Worm (Caenorhabditis elegans) whole organism, L4/young adult: ENCODE results near the gene srab-6.
"Not testable (repeated sequence)": the region's sequence is repeated elsewhere in the genome, so short reads cannot be mapped to it uniquely, and the experiment has no call there.

ENCODE experiments used
- W03F9.2 ChIP-seq: fragments of 150-350 bp; optimal IDR thresholded peaks from 2 replicates; lab custom pipeline; 2014; ENCODE audit warnings: missing biosample characterization, missing genetic modification characterization
- dao-5 ChIP-seq: sonication (generic microtip); optimal IDR thresholded peaks from 2 replicates; lab custom pipeline; 2016; ENCODE audit warnings: missing genotype, missing genetic modification characterization, moderate library complexity, missing compliant biosample characterization
- him-1 ChIP-seq: sonication (generic microtip); optimal IDR thresholded peaks from 2 replicates; lab custom pipeline; 2016; ENCODE audit warnings: missing genotype, missing genetic modification reagents, missing genetic modification characterization, missing compliant biosample characterization

The srab-6 gene

DNA sequence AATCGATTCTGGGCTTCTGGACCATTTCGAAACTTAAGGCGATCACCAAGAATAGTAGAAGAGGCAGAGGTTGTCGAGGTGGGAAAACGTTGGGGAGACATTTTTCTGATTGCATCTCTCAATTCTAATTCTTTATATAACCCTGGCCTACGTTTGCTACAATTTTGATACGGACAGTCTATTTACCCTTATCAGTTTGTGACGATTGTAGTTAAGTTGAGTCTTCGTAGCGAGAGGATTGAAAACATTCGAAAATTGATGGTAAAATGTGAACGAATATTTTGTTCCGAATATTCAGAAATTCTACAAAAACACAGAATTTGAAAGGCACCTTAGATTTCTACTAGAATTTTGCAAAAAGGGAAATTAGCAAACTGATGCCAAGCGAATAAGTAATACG is 24.1 kb downstream of the srab-6 start, which contains the start of gene Y73C8C.10:
TSS of gene Y73C8C.10 (minus strand) at position 101 of the 400 bp plus-strand sequence.
- TF ChIP-seq dao-5 (no peak), W03F9.2 (tag; lab: Kevin White, UChicago) (no peak), him-1 (tag; lab: Kevin White, UChicago) (no peak)

DNA sequence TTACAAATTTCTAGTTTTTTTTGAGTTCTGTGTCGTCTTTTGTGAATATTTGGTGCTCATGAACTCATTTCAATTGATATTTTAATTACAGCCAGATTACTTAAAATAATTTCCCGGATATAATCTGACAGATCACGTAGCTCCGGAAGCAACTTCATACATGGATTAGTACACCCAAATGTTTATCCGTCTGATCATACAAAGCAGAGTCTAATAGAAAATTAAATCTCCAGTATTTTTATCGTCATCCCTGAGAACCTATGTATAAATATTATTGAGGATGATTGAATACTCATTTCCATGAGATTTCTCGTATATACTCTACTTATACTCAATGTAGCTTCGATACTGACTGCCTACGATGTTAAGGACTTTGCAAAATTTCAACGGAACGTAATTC is 26.9 kb downstream of the srab-6 start, which contains the start of gene Y73C8C.12:
TSS of gene Y73C8C.12 (plus strand) at position 301 of the 400 bp plus-strand sequence.
- no peak for TF ChIP-seq dao-5
- no peak for TF ChIP-seq him-1 (tag; lab: Kevin White, UChicago)
- no peak for TF ChIP-seq W03F9.2 (tag; lab: Kevin White, UChicago)

DNA sequence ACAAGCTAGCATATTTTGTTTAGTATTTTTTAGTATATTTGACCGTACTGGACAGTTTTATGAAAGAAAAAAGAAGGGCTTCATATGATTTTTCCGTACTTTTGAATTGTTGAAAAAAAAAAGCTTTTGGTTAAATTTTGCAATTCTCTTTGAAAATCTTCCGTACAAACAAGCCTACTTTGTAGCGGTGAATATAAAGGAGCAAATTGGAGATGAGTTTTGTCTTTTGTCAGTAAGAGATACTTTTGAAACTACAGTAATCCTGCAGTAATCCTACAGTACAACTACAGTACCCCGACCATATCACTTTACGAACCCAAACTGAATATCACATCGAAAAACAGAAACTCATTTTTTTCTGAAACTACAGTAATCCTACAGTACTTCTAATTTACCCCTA is 29.4 kb downstream of the srab-6 start:
- no peak for TF ChIP-seq dao-5
- no peak for TF ChIP-seq him-1 (tag; lab: Kevin White, UChicago)

DNA sequence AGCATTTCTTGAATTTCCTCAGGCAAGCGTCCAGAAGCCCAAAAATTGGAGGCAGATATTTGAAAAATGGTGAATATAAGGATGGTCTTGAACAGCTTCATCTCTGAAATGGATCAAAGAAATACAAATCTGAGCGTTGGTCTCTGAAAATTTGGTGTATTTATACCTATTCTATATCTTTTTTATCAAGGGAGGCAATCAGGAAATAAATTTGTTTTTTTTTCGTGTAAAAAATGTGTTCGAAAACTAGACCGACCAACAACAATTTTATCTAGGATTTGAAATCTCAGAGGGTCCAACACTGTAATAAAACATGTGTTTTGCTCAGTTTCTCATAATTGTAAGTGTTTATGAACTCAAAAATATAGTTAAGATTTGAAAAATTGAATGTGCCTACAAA is 30.0 kb downstream of the srab-6 start, which contains the start of gene srt-56:
TSS of gene srt-56 (minus strand) at position 101 of the 400 bp plus-strand sequence.
- no peak for TF ChIP-seq W03F9.2 (tag; lab: Kevin White, UChicago)
- TF ChIP-seq dao-5: no peak
- no peak for TF ChIP-seq him-1 (tag; lab: Kevin White, UChicago)

DNA sequence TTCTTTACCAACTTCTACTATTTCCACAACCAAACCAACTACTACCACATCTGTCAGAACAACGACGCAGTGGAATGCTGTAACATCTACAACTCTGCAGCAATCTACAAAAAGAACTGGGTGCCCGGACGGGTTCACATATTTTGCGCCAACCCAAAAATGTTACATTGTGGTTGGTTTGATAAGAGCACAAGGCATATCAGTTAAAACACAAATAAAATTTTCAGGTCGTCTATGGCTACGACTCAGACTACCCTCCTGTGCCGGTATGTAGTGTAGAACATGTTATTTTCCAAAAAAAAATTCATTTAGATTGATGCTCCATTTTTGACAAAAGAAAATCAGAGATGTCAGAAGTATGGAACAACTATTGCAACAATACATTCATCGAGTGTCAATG is 32.6 kb downstream of the srab-6 start:
- no peak for TF ChIP-seq W03F9.2 (tag; lab: Kevin White, UChicago)
- TF ChIP-seq him-1 (tag; lab: Kevin White, UChicago): no peak
- no peak for TF ChIP-seq dao-5

DNA sequence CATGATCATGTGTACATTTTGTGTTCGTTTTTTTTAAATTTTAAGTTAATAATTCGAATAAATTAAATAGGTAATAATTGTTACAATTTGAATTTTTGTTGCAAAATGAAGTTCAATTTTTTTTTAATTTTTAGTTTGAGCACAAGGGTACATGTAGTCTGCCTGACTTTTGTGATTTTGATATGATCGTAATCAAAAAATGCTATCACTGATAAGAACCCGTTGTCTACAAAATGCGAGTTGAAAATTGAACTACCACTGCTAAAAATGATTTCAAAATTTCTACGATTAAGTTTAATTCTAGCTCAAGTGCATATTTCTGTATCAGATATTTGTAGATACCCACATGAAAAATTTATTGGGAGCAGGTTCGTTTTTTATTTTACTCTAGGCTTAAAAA is 33.6 kb downstream of the srab-6 start, which contains the start of gene clec-210:
TSS of gene clec-210 (plus strand) at position 211 of the 400 bp plus-strand sequence.
- no peak for TF ChIP-seq dao-5

DNA sequence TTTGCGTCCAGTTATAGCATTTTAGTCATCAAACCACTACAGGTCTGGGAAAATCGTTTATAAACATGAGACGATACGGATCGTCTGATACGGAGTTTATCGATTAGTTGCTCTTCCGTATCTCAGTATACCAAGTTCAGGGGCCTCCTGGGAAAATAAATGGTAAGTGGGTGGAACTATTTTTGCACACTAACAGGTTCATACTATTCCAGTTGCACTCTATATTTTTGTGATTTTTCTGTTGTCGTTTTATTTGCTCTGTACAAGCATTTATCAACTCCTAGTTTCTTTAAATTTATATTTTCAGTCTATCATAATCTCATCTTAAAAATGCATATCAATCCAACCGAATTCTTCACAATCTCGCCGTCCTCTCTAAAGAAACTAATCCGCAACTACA is 36.8 kb downstream of the srab-6 start, which contains the start of gene Y73C8C.3:
TSS of gene Y73C8C.3 (plus strand) at position 301 of the 400 bp plus-strand sequence.
- no peak for TF ChIP-seq him-1 (tag; lab: Kevin White, UChicago)
- TF ChIP-seq dao-5: no peak
- TF ChIP-seq W03F9.2 (tag; lab: Kevin White, UChicago): no peak

DNA sequence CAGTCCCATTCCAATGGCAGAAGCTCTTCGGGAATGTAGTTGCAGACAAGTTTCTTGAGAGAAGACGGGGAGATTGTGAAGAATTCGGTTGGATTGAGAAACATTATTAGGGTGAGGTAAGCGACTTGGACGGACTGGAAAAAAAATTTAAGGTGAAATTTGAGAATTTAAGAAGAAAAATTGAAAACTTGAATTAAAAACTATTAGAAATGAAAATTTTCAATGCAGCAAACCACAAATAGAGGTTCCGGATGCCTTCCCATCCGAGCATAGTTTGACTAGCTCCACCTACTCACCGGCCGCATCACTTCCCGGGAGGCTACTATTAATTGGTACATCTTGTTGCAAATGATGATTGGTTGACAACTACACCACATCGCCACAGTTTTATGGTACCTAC is 38.0 kb downstream of the srab-6 start, which contains the start of gene Y73C8C.8:
TSS of gene Y73C8C.8 (minus strand) at position 101 of the 400 bp plus-strand sequence.
- no peak for TF ChIP-seq him-1 (tag; lab: Kevin White, UChicago)
- TF ChIP-seq W03F9.2 (tag; lab: Kevin White, UChicago): no peak
- TF ChIP-seq dao-5: no peak

DNA sequence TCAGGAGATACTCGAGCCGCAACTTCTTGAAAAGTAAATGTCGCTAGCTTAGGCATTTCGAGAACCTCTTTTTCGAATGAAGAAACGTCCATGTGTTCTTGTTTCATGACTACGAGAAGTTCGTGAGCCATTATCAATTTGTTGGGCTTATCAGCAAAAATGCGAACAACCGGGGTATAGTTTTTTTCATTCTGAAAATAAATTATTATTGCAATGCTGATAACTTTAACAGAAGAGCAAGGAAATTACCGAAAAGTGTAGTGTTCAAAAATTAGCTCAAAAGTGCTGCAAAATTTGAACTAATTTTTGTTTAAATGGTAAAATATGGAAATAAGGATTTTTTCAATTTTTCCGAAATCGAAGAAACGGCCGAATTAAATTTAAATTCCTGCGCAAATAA is 39.6 kb downstream of the srab-6 start:
- TF ChIP-seq W03F9.2 (tag; lab: Kevin White, UChicago): no peak
- no peak for TF ChIP-seq dao-5
- TF ChIP-seq him-1 (tag; lab: Kevin White, UChicago): no peak

DNA sequence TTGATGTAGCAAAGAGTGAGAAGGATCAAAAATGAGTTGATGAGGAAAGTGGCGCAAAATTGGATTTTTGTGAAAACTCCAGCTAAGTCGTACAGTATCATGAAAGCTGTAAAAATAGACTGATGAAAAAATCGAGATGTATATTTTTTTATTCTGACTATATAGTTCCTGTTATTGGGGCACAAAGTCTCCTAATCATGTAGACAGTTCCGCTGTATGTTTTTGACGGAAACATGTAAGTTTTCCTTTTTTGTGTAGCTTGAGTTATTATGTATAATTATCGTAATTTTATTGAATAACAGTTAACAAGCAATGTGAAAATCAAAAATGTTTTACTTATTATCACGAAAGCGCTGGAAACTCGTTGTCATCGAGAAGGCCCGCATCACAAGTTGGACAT is 44.3 kb downstream of the srab-6 start, which contains the start of gene str-68:
TSS of gene str-68 (minus strand) at position 101 of the 400 bp plus-strand sequence.
- TF ChIP-seq W03F9.2 (tag; lab: Kevin White, UChicago): no peak
- TF ChIP-seq dao-5: no peak
- TF ChIP-seq him-1 (tag; lab: Kevin White, UChicago): no peak

DNA sequence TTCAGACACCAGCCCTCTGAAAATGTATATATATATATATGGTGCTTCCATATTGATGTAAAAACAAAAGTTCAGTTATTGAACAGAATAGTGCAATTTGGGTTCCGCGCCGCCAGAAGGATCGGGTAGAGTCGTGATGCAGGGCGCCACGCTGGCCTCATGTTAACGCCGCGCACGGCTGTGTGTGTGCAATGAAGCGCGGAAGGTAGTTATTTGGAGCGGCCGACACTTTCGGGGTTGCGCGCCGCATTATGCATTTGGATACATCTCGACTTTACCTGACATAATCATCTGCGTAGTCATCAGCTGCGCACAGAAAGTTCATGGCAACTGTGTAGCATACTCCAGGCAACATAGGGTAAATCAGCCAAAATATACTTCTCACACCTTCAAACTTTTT is 45.0 kb downstream of the srab-6 start:
- TF ChIP-seq him-1 (tag; lab: Kevin White, UChicago) (no peak), W03F9.2 (tag; lab: Kevin White, UChicago) (no peak), dao-5 (no peak)

DNA sequence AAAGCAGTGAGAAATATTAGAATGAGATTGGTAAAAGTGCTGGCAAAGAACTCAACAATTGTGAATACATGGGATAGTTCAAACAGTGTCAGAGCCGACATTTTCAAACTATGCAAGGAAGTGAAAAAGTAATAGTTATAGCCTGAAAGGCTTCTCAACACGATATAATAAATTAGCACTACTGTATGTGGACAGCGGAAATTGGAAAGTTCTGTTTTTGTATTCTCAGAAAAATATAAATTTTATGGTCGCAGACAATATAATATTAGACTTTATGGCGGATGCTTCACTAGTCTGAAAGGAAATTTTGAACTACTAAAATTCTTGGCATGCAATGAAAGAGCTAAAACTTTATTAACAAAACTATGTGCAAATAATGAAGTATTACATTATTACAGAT is 46.0 kb downstream of the srab-6 start, which contains the start of gene str-69:
TSS of gene str-69 (minus strand) at position 101 of the 400 bp plus-strand sequence.
- TF ChIP-seq dao-5 (no peak), W03F9.2 (tag; lab: Kevin White, UChicago) (no peak)

DNA sequence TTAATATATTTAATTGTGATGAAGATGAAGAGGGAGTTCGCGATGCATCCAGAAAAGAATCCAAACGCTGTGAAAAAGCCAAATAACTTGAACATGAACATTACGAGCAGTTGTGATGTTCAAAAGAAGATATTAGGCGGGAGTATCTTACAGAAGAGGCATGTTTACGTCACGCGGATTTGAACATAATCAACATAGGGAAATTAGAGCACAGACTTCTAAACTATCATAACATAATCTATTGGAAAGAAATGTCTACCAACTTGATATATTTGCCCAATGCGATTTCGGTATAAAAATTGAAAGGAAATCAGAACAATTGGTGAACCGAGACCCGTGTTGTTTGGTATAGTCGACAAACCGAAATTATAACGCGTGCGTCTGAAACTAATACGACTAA is 47.6 kb downstream of the srab-6 start, which contains the start of gene str-66:
TSS of gene str-66 (minus strand) at position 101 of the 400 bp plus-strand sequence.
- TF ChIP-seq him-1 (tag; lab: Kevin White, UChicago): no peak
- no peak for TF ChIP-seq W03F9.2 (tag; lab: Kevin White, UChicago)
- TF ChIP-seq dao-5: no peak

DNA sequence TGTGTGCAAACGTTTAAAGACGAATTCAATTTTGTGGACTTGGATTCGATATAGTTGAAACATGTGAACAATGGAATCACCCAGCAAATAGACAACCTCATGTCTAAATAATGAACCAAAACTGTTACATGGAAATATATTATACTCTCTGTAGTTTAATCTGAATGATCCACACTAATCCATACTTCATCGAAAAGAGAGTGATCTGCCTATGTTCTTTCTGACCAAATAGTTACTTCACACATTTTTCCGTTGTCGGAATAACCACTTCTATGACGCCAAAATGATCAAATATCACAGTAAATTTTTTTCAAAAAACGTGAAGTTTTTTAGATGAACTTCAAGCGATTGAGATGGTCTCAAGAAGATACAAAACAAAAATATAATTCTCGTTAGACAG is 49.7 kb downstream of the srab-6 start, which contains the start of gene Y73C8C.4:
TSS of gene Y73C8C.4 (minus strand) at position 101 of the 400 bp plus-strand sequence.
- not testable (repeated sequence) for TF ChIP-seq W03F9.2 (tag; lab: Kevin White, UChicago); him-1 (tag; lab: Kevin White, UChicago); dao-5

DNA sequence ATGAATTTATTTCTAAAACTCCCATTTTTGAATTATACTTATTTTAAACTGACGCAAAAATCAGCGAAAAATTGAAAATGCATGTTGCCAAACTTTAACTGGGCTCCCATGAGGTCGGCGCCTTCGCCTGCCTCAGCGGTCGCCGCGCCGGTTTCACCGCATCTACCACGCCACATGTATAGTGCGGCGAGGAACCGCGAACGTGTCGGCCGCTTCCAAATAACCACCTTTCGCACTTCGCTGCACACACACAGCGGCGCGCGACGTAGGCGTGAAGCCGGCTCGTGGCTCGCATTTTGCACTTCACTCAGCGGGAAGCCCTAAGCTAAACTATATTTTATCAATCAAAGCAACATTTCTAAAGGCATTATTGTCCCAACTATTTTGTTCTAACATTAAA is 51.2 kb downstream of the srab-6 start:
- TF ChIP-seq W03F9.2 (tag; lab: Kevin White, UChicago) (no peak), him-1 (tag; lab: Kevin White, UChicago) (no peak), dao-5 (no peak)
